Worm (Caenorhabditis elegans) whole organism, midembryonic: ENCODE results near the gene B0416.4.

Experiments used
- T22C8.4 ChIP-seq: fragments of 200-800 bp; sonication (Bioruptor generic); IDR thresholded peaks from 2 replicates; pipeline ENCODE4 v1.3.6; 2022; ENCODE audit warnings: missing genetic modification characterization, missing compliant biosample characterization
- cog-1 ChIP-seq: sonication (generic microtip); optimal IDR thresholded peaks from 2 replicates; lab custom pipeline; 2016; ENCODE audit warnings: missing genetic modification characterization, missing compliant biosample characterization
- flt-1 ChIP-seq: fragments of 200-800 bp; sonication (Bioruptor generic); IDR thresholded peaks from 2 replicates; pipeline ENCODE4 v1.3.6; 2022; ENCODE audit warnings: missing genetic modification characterization, missing compliant biosample characterization
- klf-2 ChIP-seq: fragments of 200-800 bp; sonication (Bioruptor generic); conservative IDR thresholded peaks from 2 replicates; pipeline ENCODE4 v1.3.6; 2022; ENCODE audit warnings: missing genetic modification reagents, missing genetic modification characterization, missing compliant biosample characterization
- ref-1 ChIP-seq: fragments of 200-800 bp; sonication (Bioruptor generic); conservative IDR thresholded peaks from 2 replicates; pipeline ENCODE4 v1.3.6; 2022; ENCODE audit warnings: missing genetic modification reagents, missing genetic modification characterization, missing compliant biosample characterization
- tab-1 ChIP-seq: fragments of 200-800 bp; sonication (Bioruptor generic); IDR thresholded peaks from 2 replicates; pipeline ENCODE4 v1.3.6; 2022; ENCODE audit warnings: missing genetic modification characterization, missing compliant biosample characterization
- ztf-23 ChIP-seq: fragments of 200-800 bp; sonication (Bioruptor generic); IDR thresholded peaks from 2 replicates; pipeline ENCODE4 v1.3.6; 2022; ENCODE audit warnings: missing genetic modification reagents, missing genetic modification characterization, missing compliant biosample characterization
- ztf-29 ChIP-seq: fragments of 200-800 bp; sonication (Bioruptor generic); IDR thresholded peaks from 2 replicates; pipeline ENCODE4 v1.3.6; 2022; ENCODE audit warnings: missing genetic modification reagents, missing genetic modification characterization, missing compliant biosample characterization

DNA sequence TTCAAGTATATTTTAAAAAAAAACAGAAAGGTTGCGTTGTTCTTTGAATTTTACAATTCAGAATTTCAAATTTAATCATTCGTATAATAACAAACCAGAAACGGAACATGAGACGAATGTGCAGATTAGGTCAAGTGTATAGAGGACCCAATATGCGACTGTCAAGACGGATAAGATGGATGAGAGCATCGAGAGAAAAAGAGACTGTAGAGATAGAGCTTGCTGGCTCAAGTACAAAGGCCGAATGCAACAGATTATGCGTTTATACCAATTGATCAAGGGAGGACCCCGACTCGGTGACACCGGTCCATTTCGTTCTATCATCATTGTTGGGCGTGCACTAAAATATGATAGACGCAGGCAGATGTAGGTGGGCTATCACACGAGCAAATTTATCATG, 48.4 kb upstream of the B0416.4 start:
- TF ChIP-seq flt-1 (GFP tag; lab: Robert Waterston, UW), result no peak
- no peak for TF ChIP-seq klf-2
- no peak for TF ChIP-seq ztf-29 (GFP tag; lab: Robert Waterston, UW)
- no peak for TF ChIP-seq T22C8.4 (GFP tag; lab: Robert Waterston, UW)
- TF ChIP-seq ref-1 (GFP tag; lab: Robert Waterston, UW), result no peak
- no peak for TF ChIP-seq cog-1
- no peak for TF ChIP-seq ztf-23
- no peak for TF ChIP-seq tab-1 (GFP tag; lab: Robert Waterston, UW)
